Worm (Caenorhabditis elegans): ENCODE data around the gene mboa-4.

DNA sequence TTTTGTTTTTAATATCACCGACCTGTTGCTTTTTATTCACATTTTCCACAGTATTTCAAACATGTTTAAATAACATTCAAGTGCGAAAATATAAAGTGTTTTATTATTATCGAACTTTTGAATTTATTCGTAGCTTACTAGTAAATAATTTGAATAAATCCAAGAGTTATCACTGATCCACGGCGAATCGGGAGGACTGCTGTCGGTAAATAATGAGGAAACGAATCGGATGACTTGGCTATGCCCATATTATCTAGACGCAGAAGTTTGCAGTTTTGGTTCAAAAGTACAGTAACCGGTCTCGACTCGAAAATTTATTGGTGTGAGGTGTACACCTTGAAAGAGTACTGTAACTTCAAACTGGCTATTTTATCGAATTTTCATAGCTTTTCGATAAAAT, 3.3 kb downstream of the mboa-4 start:
- TF ChIP-seq flt-1 (GFP tag; IDR thresholded peaks at IDR 0.05) = no peak
- no peak for TF ChIP-seq ama-1 (optimal IDR thresholded peaks at IDR 0.05)
- no peak for TF ChIP-seq tbx-37 (GFP tag; conservative IDR thresholded peaks at IDR 0.05)
- no peak for TF ChIP-seq hmg-4 (GFP tag; optimal IDR thresholded peaks at IDR 0.05)
- no peak for TF ChIP-seq aly-1 (tag; optimal IDR thresholded peaks at IDR 0.05)
- TF ChIP-seq tbx-11 (GFP tag; IDR thresholded peaks at IDR 0.05) = no peak
- no peak for TF ChIP-seq hmbx-1 (tag; optimal IDR thresholded peaks at IDR 0.05)
- TF ChIP-seq sea-1 (GFP tag; conservative IDR thresholded peaks at IDR 0.05) = no peak
- no peak for TF ChIP-seq hnd-1 (tag; optimal IDR thresholded peaks at IDR 0.05)
- no peak for TF ChIP-seq B0310.2 (tag; optimal IDR thresholded peaks at IDR 0.05)
- TF ChIP-seq tra-4 (tag; optimal IDR thresholded peaks at IDR 0.05) = no peak
- no peak for TF ChIP-seq ceh-13 (GFP tag; optimal IDR thresholded peaks at IDR 0.05)
- TF ChIP-seq pes-1 (GFP tag; IDR thresholded peaks at IDR 0.05) = no peak
- TF ChIP-seq scrt-1 (GFP tag; IDR thresholded peaks at IDR 0.05) = no peak

Measured in whole organism, early embryonic.